Worm (Caenorhabditis elegans) whole organism, L4 larva: ENCODE results near the gene his-39.
"Not testable (repeated sequence)": the region's sequence is repeated elsewhere in the genome, so short reads cannot be mapped to it uniquely, and the experiment has no call there.

Experiments
- T26A8.4 ChIP-seq: fragments of 200-800 bp; sonication (Bioruptor generic); IDR thresholded peaks from 2 replicates; pipeline ENCODE4 v1.3.6; 2022; ENCODE audit warnings: missing genetic modification characterization, missing compliant biosample characterization
- aly-2 ChIP-seq: sonication (generic microtip); optimal IDR thresholded peaks from 2 replicates; lab custom pipeline; 2018; ENCODE audit warnings: missing biosample characterization, missing genetic modification characterization
- ama-1 ChIP-seq: fragments of 150-350 bp; optimal IDR thresholded peaks from 2 replicates; lab custom pipeline; 2014; ENCODE audit warnings: inconsistent platforms, mixed read lengths
- lin-38 ChIP-seq: fragments of 200-800 bp; sonication (Bioruptor generic); IDR thresholded peaks from 2 replicates; pipeline ENCODE4 v1.3.6; 2022; ENCODE audit warnings: missing genetic modification reagents, missing genetic modification characterization, missing compliant biosample characterization
- madf-5 ChIP-seq, 2 experiments: fragments of 200-800 bp; sonication (Bioruptor generic); IDR thresholded peaks; 2 replicates each; pipeline ENCODE4 v1.3.6; 2022; ENCODE audit warnings: missing compliant biosample characterization in 2 of 2, missing genetic modification characterization in 2 of 2
- nhr-237 ChIP-seq: sonication (generic microtip); optimal IDR thresholded peaks from 2 replicates; lab custom pipeline; 2017; ENCODE audit warnings: missing biosample characterization, missing genetic modification characterization
- nhr-25 ChIP-seq: sonication (generic microtip); optimal IDR thresholded peaks from 2 replicates; lab custom pipeline; 2017; ENCODE audit warnings: missing genetic modification characterization, mild to moderate bottlenecking, missing compliant biosample characterization, antibody characterized with exemption, moderate library complexity, borderline replicate concordance; ENCODE audit not compliant: insufficient read depth
- nhr-6 ChIP-seq: fragments of 150-350 bp; optimal IDR thresholded peaks from 2 replicates; lab custom pipeline; 2014; ENCODE audit warnings: missing biosample characterization, missing genetic modification characterization
- unc-62 ChIP-seq, 3 experiments: fragments of 150-350 bp in 1 of 3; sonication (generic microtip); optimal IDR thresholded peaks in 2 of 3; peaks in 1 of 3; 1 replicate in 1 of 3; 2 replicates in 2 of 3; lab custom pipeline; 2014 to 2017; ENCODE audit warnings: missing biosample characterization in 3 of 3, missing genetic modification characterization in 3 of 3, missing genetic modification reagents in 3 of 3, missing genotype in 1 of 3
- vab-7 ChIP-seq: fragments of 200-800 bp; sonication (Bioruptor generic); IDR thresholded peaks from 2 replicates; pipeline ENCODE4 v1.3.6; 2022; ENCODE audit warnings: missing genetic modification reagents, missing genetic modification characterization, missing compliant biosample characterization
- zag-1 ChIP-seq: fragments of 150-350 bp; optimal IDR thresholded peaks from 2 replicates; lab custom pipeline; 2014; ENCODE audit warnings: missing biosample characterization, missing genetic modification characterization

- not testable (repeated sequence) for TF ChIP-seq nhr-237 (tag; lab: Kevin White, UChicago); unc-62 (GFP tag; optimal IDR thresholded peaks at IDR 0.05 in 1 of 2; lab: Kevin White, UChicago); unc-62 (tag; optimal IDR thresholded peaks at IDR 0.05; lab: Kevin White, UChicago); vab-7 (GFP tag; lab: Robert Waterston, UW); aly-2; nhr-25 (tag; lab: Kevin White, UChicago); lin-38 (GFP tag; lab: Robert Waterston, UW); zag-1 (tag; lab: Kevin White, UChicago); T26A8.4 (GFP tag; lab: Robert Waterston, UW); nhr-6 (tag; lab: Kevin White, UChicago); madf-5 (GFP tag; IDR thresholded peaks at IDR 0.05; lab: Robert Waterston, UW); ama-1 (lab: Kevin White, UChicago)
Measured at ce11 chrV:8533067-8533466, 3.2 kb upstream of the his-39 start, which contains the start of the genes his-8 and his-7.
